Worm (Caenorhabditis elegans) whole organism, mixed stage, embryonic: ENCODE data around the gene nspc-10.

Experiments used
- ceh-83 ChIP-seq: fragments of 200-800 bp; sonication (Bioruptor generic); optimal IDR thresholded peaks from 2 replicates; lab custom pipeline; 2018; ENCODE audit warnings: mild to moderate bottlenecking, missing genetic modification characterization, missing compliant biosample characterization
- ces-1 ChIP-seq: fragments of 150-350 bp; optimal IDR thresholded peaks from 2 replicates; lab custom pipeline; 2014; ENCODE audit warnings: missing biosample characterization, missing genetic modification reagents, missing genetic modification characterization
- mep-1 ChIP-seq: fragments of 150-350 bp; optimal IDR thresholded peaks from 2 replicates; lab custom pipeline; 2017; ENCODE audit warnings: missing biosample characterization, missing genetic modification reagents, missing genetic modification characterization, inconsistent platforms
- nhr-12 ChIP-seq: fragments of 150-350 bp; optimal IDR thresholded peaks from 2 replicates; lab custom pipeline; 2014; ENCODE audit warnings: missing biosample characterization, missing genetic modification characterization
- pha-4 ChIP-seq: fragments of 150-350 bp; optimal IDR thresholded peaks from 2 replicates; lab custom pipeline; 2018; ENCODE audit warnings: missing biosample characterization, missing genetic modification reagents, missing genetic modification characterization
- snpc-4 ChIP-seq: fragments of 150-350 bp; optimal IDR thresholded peaks from 2 replicates; lab custom pipeline; 2014; ENCODE audit warnings: missing biosample characterization, missing genetic modification characterization
- unc-120 ChIP-seq: sonication (generic microtip); optimal IDR thresholded peaks from 2 replicates; lab custom pipeline; 2017; ENCODE audit warnings: missing genetic modification characterization, missing compliant biosample characterization; ENCODE audit not compliant: poor library complexity, severe bottlenecking
- unc-39 ChIP-seq: fragments of 150-350 bp; optimal IDR thresholded peaks from 2 replicates; lab custom pipeline; 2014; ENCODE audit warnings: missing biosample characterization, missing genetic modification characterization
- unc-62 ChIP-seq: fragments of 150-350 bp; optimal IDR thresholded peaks from 2 replicates; lab custom pipeline; 2014; ENCODE audit warnings: missing biosample characterization, missing genetic modification reagents, missing genetic modification characterization
- ztf-11 ChIP-seq: fragments of 150-350 bp; optimal IDR thresholded peaks from 2 replicates; lab custom pipeline; 2014; ENCODE audit warnings: missing biosample characterization, missing genetic modification characterization

DNA sequence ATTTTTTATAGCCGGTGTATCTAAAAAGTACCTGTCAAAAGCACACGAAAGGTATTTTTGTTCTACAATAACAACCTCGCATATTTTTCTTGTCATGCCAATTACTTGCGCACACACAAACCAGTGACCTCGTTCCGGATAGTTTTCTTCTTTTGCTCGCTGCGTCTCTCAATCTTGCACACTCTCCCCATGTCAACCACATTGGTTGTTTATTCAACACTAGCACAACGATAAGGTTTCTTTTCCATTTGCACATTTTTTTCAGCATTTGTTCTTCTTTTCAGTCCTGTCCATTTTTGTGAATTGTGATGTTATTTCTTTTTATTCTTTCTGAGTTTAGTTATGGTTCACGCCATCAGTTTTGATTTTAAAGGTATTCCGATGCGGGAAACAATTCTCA, 6.8 kb downstream of the nspc-10 start, which contains the start of gene F42F12.3:
- TF ChIP-seq pha-4 (tag; lab: Kevin White, UChicago) (peak; percentile 3), ces-1 (GFP tag; lab: Kevin White, UChicago) (no peak), mep-1 (no peak), unc-39 (no peak), unc-62 (GFP tag; lab: Kevin White, UChicago) (no peak), snpc-4 (no peak), nhr-12 (tag; lab: Kevin White, UChicago) (no peak), unc-120 (no peak), ztf-11 (tag; lab: Kevin White, UChicago) (no peak), ceh-83 (no peak)
